Worm (Caenorhabditis elegans): ENCODE data around the gene clec-222.

clec-222 gene

ce11 chrV:11228653-11229173 is 42.4 kb upstream of the clec-222 start, which contains the start of gene pqn-70 (continued):
- peak; percentile 81 to 89 for TF ChIP-seq efl-1 (optimal IDR thresholded peaks at IDR 0.05)
- TF ChIP-seq efl-1 (GFP tag; optimal IDR thresholded peaks at IDR 0.05 in 1 of 2): peak; percentile 68 to 97
- peak; percentile 75 for TF ChIP-seq ztf-4 (tag; optimal IDR thresholded peaks at IDR 0.05)

- TF ChIP-seq lin-15B (tag; optimal IDR thresholded peaks at IDR 0.05) (no peak), efl-1 (optimal IDR thresholded peaks at IDR 0.05) (no peak), efl-1 (GFP tag; optimal IDR thresholded peaks at IDR 0.05 in 1 of 2) (peak in 1 of 2 experiments; percentile 2), zip-4 (GFP tag; optimal IDR thresholded peaks at IDR 0.05) (no peak), unc-62 (GFP tag; optimal IDR thresholded peaks at IDR 0.05) (no peak), aha-1 (tag; optimal IDR thresholded peaks at IDR 0.05) (no peak), blmp-1 (tag; optimal IDR thresholded peaks at IDR 0.05) (peak; percentile 80)
These were observed 40.0 kb upstream of the clec-222 start for ce11 chrV:11231177-11231576.

ce11 chrV:11234350-11234749 is 36.8 kb upstream of the clec-222 start, which contains the start of gene T19B10.5:
Gene T19B10.5, plus strand, starts transcription at chrV:11234650.
- TF ChIP-seq C04F5.9 (tag; optimal IDR thresholded peaks at IDR 0.05) (no peak), sptf-1 (tag; optimal IDR thresholded peaks at IDR 0.05) (no peak), nhr-28 (tag; optimal IDR thresholded peaks at IDR 0.05) (no peak), elt-2 (tag; optimal IDR thresholded peaks at IDR 0.05) (no peak), zip-4 (GFP tag; optimal IDR thresholded peaks at IDR 0.05) (no peak), blmp-1 (tag; optimal IDR thresholded peaks at IDR 0.05) (peak; percentile 18)

- TF ChIP-seq efl-1 (optimal IDR thresholded peaks at IDR 0.05) (no peak), efl-1 (GFP tag; optimal IDR thresholded peaks at IDR 0.05 in 1 of 2) (peak in 1 of 2 experiments; percentile 74), snu-23 (GFP tag; optimal IDR thresholded peaks at IDR 0.05) (no peak), fos-1 (tag; optimal IDR thresholded peaks at IDR 0.05) (no peak), snpc-4 (tag; optimal IDR thresholded peaks at IDR 0.05) (no peak), elt-2 (tag; optimal IDR thresholded peaks at IDR 0.05) (peak; percentile 96)
These were observed 35.3 kb upstream of the clec-222 start for ce11 chrV:11235876-11236275.

- TF ChIP-seq pax-3 (tag; optimal IDR thresholded peaks at IDR 0.05) (peak; percentile 7), elt-3 (tag; optimal IDR thresholded peaks at IDR 0.05) (peak in 2 of 6 experiments; percentile 6 to 9), unc-86 (tag; optimal IDR thresholded peaks at IDR 0.05) (no peak), lin-14 (GFP tag; optimal IDR thresholded peaks at IDR 0.05) (peak; percentile 64), nhr-84 (tag; optimal IDR thresholded peaks at IDR 0.05) (no peak), ceh-90 (tag; optimal IDR thresholded peaks at IDR 0.05) (no peak), sptf-1 (tag; optimal IDR thresholded peaks at IDR 0.05) (no peak), F16B12.6 (tag; optimal IDR thresholded peaks at IDR 0.05) (peak; percentile 31), pqm-1 (tag; optimal IDR thresholded peaks at IDR 0.05) (no peak), unc-130 (tag; optimal IDR thresholded peaks at IDR 0.05) (peak; percentile 18), nhr-71 (tag; optimal IDR thresholded peaks at IDR 0.05) (peak; percentile 77), nhr-20 (tag; optimal IDR thresholded peaks at IDR 0.05) (peak; percentile 71), efl-3 (GFP tag; optimal IDR thresholded peaks at IDR 0.05) (no peak), unc-98 (GFP tag; IDR thresholded peaks at IDR 0.05) (no peak), egl-13 (tag; optimal IDR thresholded peaks at IDR 0.05) (no peak), ets-5 (GFP tag; IDR thresholded peaks at IDR 0.05) (no peak), lin-39 (tag; optimal IDR thresholded peaks at IDR 0.05) (peak; percentile 42), C04F5.9 (tag; optimal IDR thresholded peaks at IDR 0.05) (no peak), grh-1 (GFP tag; IDR thresholded peaks at IDR 0.05) (peak; percentile 51; the same call in 1 of the 2 replicates), nhr-77 (tag; optimal IDR thresholded peaks at IDR 0.05) (peak; percentile 24), vab-15 (tag; optimal IDR thresholded peaks at IDR 0.05) (no peak), ama-1 (optimal IDR thresholded peaks at IDR 0.05) (no peak), sox-4 (tag; optimal IDR thresholded peaks at IDR 0.05) (no peak), fos-1 (tag; optimal IDR thresholded peaks at IDR 0.05) (no peak), blmp-1 (tag; optimal IDR thresholded peaks at IDR 0.05) (peak; percentile 44), fkh-8 (tag; optimal IDR thresholded peaks at IDR 0.05) (no peak), ceh-63 (GFP tag; optimal IDR thresholded peaks at IDR 0.05) (no peak), lin-15B (tag; optimal IDR thresholded peaks at IDR 0.05) (no peak), irx-1 (tag; optimal IDR thresholded peaks at IDR 0.05) (no peak), rnt-1 (tag; optimal IDR thresholded peaks at IDR 0.05) (peak; percentile 86), mep-1 (tag; optimal IDR thresholded peaks at IDR 0.05) (no peak), sup-37 (GFP tag; optimal IDR thresholded peaks at IDR 0.05) (no peak), nhr-28 (tag; optimal IDR thresholded peaks at IDR 0.05) (no peak), dpl-1 (GFP tag; optimal IDR thresholded peaks at IDR 0.05) (peak; percentile 36 to 68 (median 62)), zip-4 (GFP tag; optimal IDR thresholded peaks at IDR 0.05) (no peak)
These were observed 31.9 kb upstream of the clec-222 start, which contains the start of the genes dvc-1 and ima-1 for ce11 chrV:11239187-11239725. Gene dvc-1, minus strand, starts transcription at chrV:11239331. Gene ima-1, plus strand, starts transcription at chrV:11239675.

Measured in whole organism, L1 larva.